Fruit fly (Drosophila melanogaster) whole organism, embryonic: Measurements from ENCODE around the gene alpha-Spec.

Source experiments
- Atf-2 ChIP-seq: fragments of 200-800 bp; sonication (Bioruptor generic); optimal IDR thresholded peaks from 2 replicates; lab custom pipeline; 2016; ENCODE audit warnings: missing biosample characterization, missing genetic modification characterization
- B-H1 ChIP-seq: fragments of 200-800 bp; sonication (Bioruptor generic); IDR thresholded peaks from 3 replicates; pipeline ENCODE4 v1.3.6; 2022; ENCODE audit warnings: missing biosample characterization, missing genetic modification characterization
- BEAF-32 ChIP-seq: fragments of 200-800 bp; sonication (Bioruptor generic); optimal IDR thresholded peaks from 3 replicates; lab custom pipeline; 2017; ENCODE audit warnings: missing biosample characterization, missing genetic modification characterization, mild to moderate bottlenecking, moderate library complexity, missing genetic modification reagents
- CG1024 ChIP-seq: fragments of 200-800 bp; sonication (Bioruptor generic); IDR thresholded peaks from 2 replicates; pipeline ENCODE4 v1.3.6; 2022; ENCODE audit warnings: missing biosample characterization, missing genetic modification characterization
- CG10979 ChIP-seq: fragments of 200-800 bp; sonication (Bioruptor generic); optimal IDR thresholded peaks from 2 replicates; lab custom pipeline; 2018; ENCODE audit warnings: missing biosample characterization, mild to moderate bottlenecking, missing genetic modification characterization, moderate library complexity
- CG11093 ChIP-seq: fragments of 200-800 bp; sonication (Bioruptor generic); IDR thresholded peaks from 3 replicates; pipeline ENCODE4 v1.3.6; 2022; ENCODE audit warnings: missing biosample characterization, missing genetic modification characterization
- CG12659 ChIP-seq: fragments of 200-800 bp; sonication (Bioruptor generic); optimal IDR thresholded peaks from 3 replicates; lab custom pipeline; 2017; ENCODE audit warnings: mild to moderate bottlenecking, missing biosample characterization, missing genetic modification reagents, missing genetic modification characterization
- CG13894 ChIP-seq: fragments of 200-800 bp; sonication (Bioruptor generic); optimal IDR thresholded peaks from 3 replicates; lab custom pipeline; 2018; ENCODE audit warnings: missing biosample characterization, mild to moderate bottlenecking, missing genetic modification characterization, moderate library complexity
- CG14014 ChIP-seq: fragments of 200-800 bp; sonication (Bioruptor generic); IDR thresholded peaks from 2 replicates; pipeline ENCODE4 v1.3.6; 2022; ENCODE audit warnings: missing biosample characterization, missing genetic modification characterization
- CG14965 ChIP-seq: fragments of 200-800 bp; sonication (Bioruptor generic); optimal IDR thresholded peaks from 2 replicates; lab custom pipeline; 2016; ENCODE audit warnings: missing biosample characterization, missing genetic modification characterization, borderline replicate concordance
- CG16815 ChIP-seq: fragments of 200-800 bp; sonication (Bioruptor generic); optimal IDR thresholded peaks from 3 replicates; lab custom pipeline; 2017; ENCODE audit warnings: missing biosample characterization, mild to moderate bottlenecking, missing genetic modification characterization
- CG17359 ChIP-seq: fragments of 200-800 bp; sonication (Bioruptor generic); optimal IDR thresholded peaks from 3 replicates; lab custom pipeline; 2018; ENCODE audit warnings: missing biosample characterization, mild to moderate bottlenecking, missing genetic modification characterization, moderate library complexity
- CG2712 ChIP-seq: fragments of 200-800 bp; optimal IDR thresholded peaks from 3 replicates; lab custom pipeline; 2019; ENCODE audit warnings: missing biosample characterization, mild to moderate bottlenecking, missing genetic modification characterization, moderate library complexity
- CG4360 ChIP-seq: fragments of 200-800 bp; sonication (Bioruptor generic); IDR thresholded peaks from 2 replicates; pipeline ENCODE4 v1.3.6; 2022; ENCODE audit warnings: missing biosample characterization, missing genetic modification characterization
- CG4617 ChIP-seq: fragments of 200-800 bp; sonication (Bioruptor generic); optimal IDR thresholded peaks from 3 replicates; lab custom pipeline; 2016; ENCODE audit warnings: missing biosample characterization, missing genetic modification characterization, borderline replicate concordance
- CG6765 ChIP-seq: fragments of 200-800 bp; sonication (Bioruptor generic); optimal IDR thresholded peaks from 3 replicates; lab custom pipeline; 2017; ENCODE audit warnings: missing biosample characterization, mild to moderate bottlenecking, missing genetic modification characterization
- CG8089 ChIP-seq: fragments of 200-800 bp; sonication (Bioruptor generic); optimal IDR thresholded peaks from 3 replicates; lab custom pipeline; 2016; ENCODE audit warnings: missing biosample characterization, missing genetic modification characterization
- CG8765 ChIP-seq: fragments of 200-800 bp; sonication (Bioruptor generic); IDR thresholded peaks from 2 replicates; pipeline ENCODE4 v1.3.6; 2022; ENCODE audit warnings: missing biosample characterization, missing genetic modification characterization
- CG9876 ChIP-seq: fragments of 200-800 bp; sonication (Bioruptor generic); optimal IDR thresholded peaks from 2 replicates; lab custom pipeline; 2016; ENCODE audit warnings: missing biosample characterization, missing genetic modification characterization
- CHES-1-like ChIP-seq: fragments of 200-800 bp; sonication (Bioruptor generic); optimal IDR thresholded peaks from 2 replicates; lab custom pipeline; 2016; ENCODE audit warnings: missing biosample characterization, missing genetic modification characterization
- Dek ChIP-seq: fragments of 200-800 bp; sonication (Bioruptor generic); optimal IDR thresholded peaks from 3 replicates; lab custom pipeline; 2019; ENCODE audit warnings: missing biosample characterization, mild to moderate bottlenecking, missing genetic modification characterization, moderate library complexity
- HLH3B ChIP-seq: fragments of 200-800 bp; sonication (Bioruptor generic); IDR thresholded peaks from 2 replicates; pipeline ENCODE4 v1.3.6; 2022; ENCODE audit warnings: missing biosample characterization, missing genetic modification characterization
- Hr51 ChIP-seq, 2 experiments: fragments of 200-800 bp; sonication (Bioruptor generic); optimal IDR thresholded peaks; 2 replicates in 1 of 2; 3 replicates in 1 of 2; lab custom pipeline; 2016 to 2018; ENCODE audit warnings: missing biosample characterization in 2 of 2, missing genetic modification characterization in 2 of 2, mild to moderate bottlenecking in 1 of 2, moderate library complexity in 1 of 2
- NC2α ChIP-seq: fragments of 200-800 bp; sonication (Bioruptor generic); optimal IDR thresholded peaks from 2 replicates; lab custom pipeline; 2016; ENCODE audit warnings: missing biosample characterization, missing genetic modification characterization
- Poxn ChIP-seq: fragments of 200-800 bp; sonication (Bioruptor generic); IDR thresholded peaks from 2 replicates; pipeline ENCODE4 v1.3.6; 2022; ENCODE audit warnings: missing biosample characterization, missing genetic modification characterization
- Ssrp ChIP-seq: fragments of 200-800 bp; sonication (Bioruptor generic); optimal IDR thresholded peaks from 2 replicates; lab custom pipeline; 2018; ENCODE audit warnings: missing biosample characterization, mild to moderate bottlenecking, missing genetic modification characterization, moderate library complexity
- ash1 ChIP-seq: fragments of 200-800 bp; sonication (Bioruptor generic); optimal IDR thresholded peaks from 2 replicates; lab custom pipeline; 2018; ENCODE audit warnings: missing biosample characterization, mild to moderate bottlenecking, missing genetic modification characterization
- bbx ChIP-seq: fragments of 200-800 bp; sonication (Bioruptor generic); IDR thresholded peaks from 2 replicates; pipeline ENCODE4 v1.3.6; 2022; ENCODE audit warnings: missing biosample characterization, missing genetic modification characterization; ENCODE audit not compliant: partially characterized antibody
- chinmo ChIP-seq: fragments of 200-800 bp; sonication (Bioruptor generic); IDR thresholded peaks from 4 replicates; pipeline ENCODE4 v1.3.6; 2022; ENCODE audit warnings: missing biosample characterization, missing genetic modification characterization; ENCODE audit not compliant: partially characterized antibody
- chn ChIP-seq: fragments of 200-800 bp; sonication (Bioruptor generic); optimal IDR thresholded peaks from 2 replicates; lab custom pipeline; 2016; ENCODE audit warnings: missing biosample characterization, missing genetic modification characterization
- dysf ChIP-seq: fragments of 200-800 bp; sonication (Bioruptor generic); IDR thresholded peaks from 3 replicates; pipeline ENCODE4 v1.3.6; 2022; ENCODE audit warnings: missing biosample characterization, missing genetic modification characterization
- ems ChIP-seq: fragments of 200-800 bp; sonication (Bioruptor generic); optimal IDR thresholded peaks from 3 replicates; lab custom pipeline; 2016; ENCODE audit warnings: missing biosample characterization, missing genetic modification characterization
- ewg ChIP-seq: fragments of 200-800 bp; sonication (Bioruptor generic); optimal IDR thresholded peaks from 3 replicates; lab custom pipeline; 2017; ENCODE audit warnings: mild to moderate bottlenecking, missing biosample characterization, missing genetic modification reagents, missing genetic modification characterization
- fd64A ChIP-seq: fragments of 200-800 bp; sonication (Bioruptor generic); optimal IDR thresholded peaks from 3 replicates; lab custom pipeline; 2018; ENCODE audit warnings: missing biosample characterization, mild to moderate bottlenecking, missing genetic modification characterization
- fd96Cb ChIP-seq: fragments of 200-800 bp; sonication (Bioruptor generic); optimal IDR thresholded peaks from 2 replicates; lab custom pipeline; 2018; ENCODE audit warnings: missing biosample characterization, mild to moderate bottlenecking, missing genetic modification characterization, moderate library complexity
- gfzf ChIP-seq: fragments of 200-800 bp; sonication (Bioruptor generic); optimal IDR thresholded peaks from 2 replicates; lab custom pipeline; 2016; ENCODE audit warnings: missing biosample characterization, mild to moderate bottlenecking, missing genetic modification characterization, moderate library complexity
- mld ChIP-seq: fragments of 200-800 bp; sonication (Bioruptor generic); IDR thresholded peaks from 3 replicates; pipeline ENCODE4 v1.3.6; 2022; ENCODE audit warnings: missing biosample characterization, missing genetic modification characterization; ENCODE audit not compliant: partially characterized antibody
- oc ChIP-seq: fragments of 200-800 bp; sonication (Bioruptor generic); optimal IDR thresholded peaks from 2 replicates; lab custom pipeline; 2018; ENCODE audit warnings: missing biosample characterization, mild to moderate bottlenecking, missing genetic modification characterization, moderate library complexity
- pan ChIP-seq, 4 experiments: fragments of >200 bp in 3 of 4; fragments of 200-800 bp in 1 of 4; sonication (Bioruptor generic) in 1 of 4; optimal IDR thresholded peaks in 3 of 4; IDR thresholded peaks in 1 of 4; 2 replicates each; pipeline versions ENCODE4 v1.3.6 to Lab custom; 2017 to 2022; ENCODE audit warnings: missing biosample characterization in 2 of 4, missing genetic modification characterization in 2 of 4, mixed read lengths in 1 of 4
- prd ChIP-seq, 3 experiments: fragments of >200 bp in 2 of 3; fragments of 200-800 bp in 1 of 3; sonication (Bioruptor generic) in 1 of 3; optimal IDR thresholded peaks in 2 of 3; IDR thresholded peaks in 1 of 3; 2 replicates in 2 of 3; 3 replicates in 1 of 3; pipeline versions ENCODE4 v1.3.6 to Lab custom; 2017 to 2022; ENCODE audit warnings: missing biosample characterization in 1 of 3, missing genetic modification characterization in 1 of 3
- rib ChIP-seq: fragments of 200-800 bp; sonication (Bioruptor generic); IDR thresholded peaks from 2 replicates; pipeline ENCODE4 v1.3.6; 2022; ENCODE audit warnings: missing biosample characterization, missing genetic modification characterization
- sim ChIP-seq: fragments of 200-800 bp; sonication (Bioruptor generic); IDR thresholded peaks from 2 replicates; pipeline ENCODE4 v1.3.6; 2022; ENCODE audit warnings: missing biosample characterization, missing genetic modification characterization
- tll ChIP-seq, 2 experiments: fragments of 200-800 bp in 1 of 2; fragments of >200 bp in 1 of 2; sonication (Bioruptor generic) in 1 of 2; optimal IDR thresholded peaks; 2 replicates each; lab custom pipeline; 2017 to 2019; ENCODE audit warnings: missing biosample characterization in 2 of 2, missing genetic modification characterization in 2 of 2, mild to moderate bottlenecking in 1 of 2, moderate library complexity in 1 of 2
- vvl ChIP-seq: fragments of 200-800 bp; sonication (Bioruptor generic); IDR thresholded peaks from 2 replicates; pipeline ENCODE4 v1.3.6; 2022; ENCODE audit warnings: missing biosample characterization, missing genetic modification characterization
- wdn ChIP-seq: fragments of 200-800 bp; sonication (Bioruptor generic); IDR thresholded peaks from 2 replicates; pipeline ENCODE4 v1.3.6; 2022; ENCODE audit warnings: missing biosample characterization, missing genetic modification characterization
- zfh1 ChIP-seq: fragments of 200-800 bp; sonication (Bioruptor generic); IDR thresholded peaks from 3 replicates; pipeline ENCODE4 v1.3.6; 2022; ENCODE audit warnings: missing biosample characterization, missing genetic modification characterization

alpha-Spec gene

dm6 chr3L:1774713-1775648 is 20.1 kb downstream of the alpha-Spec start, which contains the start of the genes CG13933 and PolD2 (continued):
- TF ChIP-seq CG13894 (tag; lab: Kevin White, UChicago): no peak
- TF ChIP-seq CG2712 (tag; lab: Kevin White, UChicago): peak; percentile 97
- peak; percentile 51 for TF ChIP-seq BEAF-32 (GFP tag; lab: Kevin White, UChicago)
- TF ChIP-seq tll (GFP tag; optimal IDR thresholded peaks at IDR 0.05; lab: Kevin White, UChicago): no peak
- TF ChIP-seq NC2α: peak; percentile 44
- peak; percentile 90 for TF ChIP-seq CG8765
- peak; percentile 91 for TF ChIP-seq CG4617 (GFP tag; lab: Kevin White, UChicago)
- TF ChIP-seq ash1 (GFP tag; lab: Kevin White, UChicago): no peak
- TF ChIP-seq wdn (GFP tag; lab: Robert Waterston, UW): peak; percentile 97
- TF ChIP-seq prd (optimal IDR thresholded peaks at IDR 0.05; lab: Kevin White, UChicago): no peak
- peak; percentile 99 for TF ChIP-seq prd (GFP tag; IDR thresholded peaks at IDR 0.05; lab: Robert Waterston, UW)
- TF ChIP-seq CG11093: peak; percentile 98
- peak; percentile 97 for TF ChIP-seq Dek (tag; lab: Kevin White, UChicago)
- peak; percentile 96 for TF ChIP-seq CG16815
- peak; percentile 91 for TF ChIP-seq fd96Cb (tag; lab: Kevin White, UChicago)
- peak; percentile 52 for TF ChIP-seq CG9876 (GFP tag; lab: Kevin White, UChicago)
- TF ChIP-seq chinmo (GFP tag; lab: Robert Waterston, UW): peak; percentile 65; the same call in 1 of the 4 replicates
- TF ChIP-seq Atf-2 (GFP tag; lab: Kevin White, UChicago): peak; percentile 84
- peak; percentile 91 for TF ChIP-seq Poxn (GFP tag; lab: Robert Waterston, UW)
- peak; percentile 92 for TF ChIP-seq CG1024 (GFP tag; lab: Robert Waterston, UW)
- TF ChIP-seq B-H1 (GFP tag; lab: Robert Waterston, UW): peak; percentile 97
- TF ChIP-seq mld (GFP tag; lab: Robert Waterston, UW): peak; percentile 67; the same call in 2 of the 3 replicates
- no peak for TF ChIP-seq pan (optimal IDR thresholded peaks at IDR 0.05; lab: Kevin White, UChicago)
- peak in 1 of 2 experiments; percentile 96 for TF ChIP-seq pan (GFP tag; optimal IDR thresholded peaks at IDR 0.05 in 1 of 2, IDR thresholded peaks at IDR 0.05 in 1 of 2)
- peak; percentile 93 for TF ChIP-seq ewg
- peak; percentile 80 for TF ChIP-seq ems (GFP tag; lab: Kevin White, UChicago)
- no peak for TF ChIP-seq fd64A
- TF ChIP-seq vvl (GFP tag; lab: Robert Waterston, UW): peak; percentile 95
- peak; percentile 97 for TF ChIP-seq HLH3B (GFP tag; lab: Robert Waterston, UW)
- peak; percentile 68 for TF ChIP-seq CG8089
- TF ChIP-seq CG6765 (GFP tag; lab: Kevin White, UChicago): peak; percentile 74
- TF ChIP-seq CG10979: peak; percentile 86
- peak; percentile 99 for TF ChIP-seq CG14014 (GFP tag; lab: Robert Waterston, UW)
- peak; percentile 65; the same call in 1 of the 2 replicates for TF ChIP-seq sim (GFP tag; lab: Robert Waterston, UW)
- peak; percentile 91 for TF ChIP-seq CG17359 (tag; lab: Kevin White, UChicago)
- peak; percentile 98 for TF ChIP-seq Ssrp (tag; lab: Kevin White, UChicago)
- TF ChIP-seq CG12659: peak; percentile 98
- peak; percentile 85 for TF ChIP-seq rib
- peak; percentile 99 for TF ChIP-seq oc (tag; lab: Kevin White, UChicago)
- TF ChIP-seq dysf (GFP tag; lab: Robert Waterston, UW): peak; percentile 87
- peak; percentile 79 for TF ChIP-seq CHES-1-like (GFP tag; lab: Kevin White, UChicago)
- peak; percentile 81 for TF ChIP-seq bbx (GFP tag; lab: Robert Waterston, UW)
- TF ChIP-seq gfzf (GFP tag; lab: Kevin White, UChicago): no peak
- TF ChIP-seq zfh1 (GFP tag; lab: Robert Waterston, UW): peak; percentile 97
- peak; percentile 60; the same call in 1 of the 2 replicates for TF ChIP-seq CG4360 (GFP tag; lab: Robert Waterston, UW)
- peak; percentile 88 to 98 for TF ChIP-seq Hr51 (GFP tag; optimal IDR thresholded peaks at IDR 0.05; lab: Kevin White, UChicago)
- peak; percentile 86 for TF ChIP-seq chn (GFP tag; lab: Kevin White, UChicago)
- TF ChIP-seq CG14965: no peak
